Worm (Caenorhabditis elegans) whole organism, L3 larva: ENCODE results near the gene Y53F4B.24.

ENCODE experiments used
- ama-1 ChIP-seq: fragments of 150-350 bp; optimal IDR thresholded peaks from 2 replicates; lab custom pipeline; 2018
- elt-2 ChIP-seq: sonication (generic microtip); optimal IDR thresholded peaks from 2 replicates; lab custom pipeline; 2016; ENCODE audit warnings: missing genetic modification reagents, mild to moderate bottlenecking, missing genetic modification characterization, missing compliant biosample characterization
- nhr-23 ChIP-seq: fragments of 150-350 bp; optimal IDR thresholded peaks from 2 replicates; lab custom pipeline; 2014; ENCODE audit warnings: missing biosample characterization, missing genetic modification reagents, missing genetic modification characterization
- nhr-77 ChIP-seq: fragments of 150-350 bp; optimal IDR thresholded peaks from 2 replicates; lab custom pipeline; 2014; ENCODE audit warnings: missing biosample characterization, missing genetic modification characterization

- TF ChIP-seq ama-1 (lab: Kevin White, UChicago) (no peak), nhr-77 (tag; lab: Kevin White, UChicago) (no peak), nhr-23 (tag; lab: Kevin White, UChicago) (no peak), elt-2 (peak; percentile 87)
These were observed 22.9 kb downstream of the Y53F4B.24 start for ce11 chrII:15111352-15111751.
